Worm (Caenorhabditis elegans) whole organism, L4/young adult: ENCODE data around the gene F59A6.3.

Source experiments
- W03F9.2 ChIP-seq: fragments of 150-350 bp; optimal IDR thresholded peaks from 2 replicates; lab custom pipeline; 2014; ENCODE audit warnings: missing biosample characterization, missing genetic modification characterization
- dao-5 ChIP-seq: sonication (generic microtip); optimal IDR thresholded peaks from 2 replicates; lab custom pipeline; 2016; ENCODE audit warnings: missing genotype, missing genetic modification characterization, moderate library complexity, missing compliant biosample characterization
- him-1 ChIP-seq: sonication (generic microtip); optimal IDR thresholded peaks from 2 replicates; lab custom pipeline; 2016; ENCODE audit warnings: missing genotype, missing genetic modification reagents, missing genetic modification characterization, missing compliant biosample characterization

- no peak for TF ChIP-seq W03F9.2 (tag; lab: Kevin White, UChicago)
- no peak for TF ChIP-seq him-1
- TF ChIP-seq dao-5, result no peak
Observed at ce11 chrII:5039912-5040311, 31.8 kb downstream of the F59A6.3 start, which contains the start of gene golg-2.
